Fruit fly (Drosophila melanogaster): ENCODE results near the gene for.

The for gene

DNA sequence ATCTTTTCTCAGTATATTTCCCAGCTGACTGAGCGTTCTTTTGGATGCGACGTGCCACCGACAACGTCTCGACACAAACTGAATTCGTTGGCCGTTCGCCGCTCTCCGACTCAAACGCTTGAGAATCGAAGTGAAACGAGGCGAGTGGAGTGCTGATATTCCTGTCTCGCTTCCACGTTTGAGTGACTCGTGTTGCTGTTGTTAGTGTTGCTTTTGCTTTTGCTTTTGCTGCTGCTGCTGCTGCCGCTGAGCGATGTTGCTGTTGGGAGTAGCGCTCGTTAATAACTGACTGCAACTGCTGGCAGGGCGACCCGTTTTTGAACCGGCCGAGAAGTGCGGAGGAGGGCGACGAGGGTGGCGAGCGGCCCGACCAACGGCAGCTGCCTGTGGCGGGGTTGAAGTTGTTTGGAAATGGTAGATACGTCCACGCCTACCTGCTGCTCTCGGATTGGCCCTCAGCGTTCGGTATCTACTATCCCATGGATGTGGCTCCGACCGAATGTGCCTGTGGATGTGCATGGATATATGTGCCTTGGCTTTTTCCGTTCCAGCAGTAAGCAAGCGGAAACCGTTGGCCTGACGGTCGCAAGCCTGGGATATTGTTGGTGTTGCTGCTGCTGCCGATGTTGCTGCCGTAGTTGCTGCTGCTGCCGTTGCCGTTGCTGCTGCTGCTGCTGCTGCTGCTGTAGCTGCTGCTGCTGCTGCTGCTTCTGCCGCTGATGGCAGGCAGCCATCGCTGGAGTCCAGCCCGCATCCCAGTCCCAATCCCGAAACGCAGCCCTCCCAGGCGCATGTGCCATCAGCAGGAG, 50.1 kb downstream of the for start, which contains the start of gene odd:
Gene odd (minus strand): TSS at position 295 of the 809 bp plus-strand sequence.
- no peak for TF ChIP-seq pan (optimal IDR thresholded peaks at IDR 0.05)
- peak; percentile 47 for TF ChIP-seq CG8478 (optimal IDR thresholded peaks at IDR 0.05)
- peak; percentile 69 for TF ChIP-seq Dll (optimal IDR thresholded peaks at IDR 0.05)

DNA sequence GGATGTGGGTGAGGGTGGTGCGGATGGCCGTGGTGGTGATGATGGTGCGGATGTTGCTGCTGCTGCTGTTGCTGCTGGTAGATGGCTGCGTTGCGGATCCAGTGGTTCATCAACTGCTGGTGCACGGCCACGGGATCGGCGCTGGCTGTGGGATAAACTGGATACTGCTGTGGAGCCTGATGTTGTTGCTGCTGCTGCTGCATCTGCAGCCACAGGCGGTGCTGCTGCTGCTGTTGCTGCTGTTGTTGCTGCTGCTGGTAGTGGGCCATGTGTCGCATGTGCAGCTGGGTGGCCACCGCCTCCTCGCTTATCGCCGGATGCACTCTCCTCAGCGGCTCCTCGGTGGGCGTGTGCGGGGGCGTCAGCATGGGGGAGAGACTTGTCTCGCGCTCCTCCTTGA, 51.1 kb downstream of the for start:
- TF ChIP-seq EcR (GFP tag; optimal IDR thresholded peaks at IDR 0.05) (no peak), Dll (optimal IDR thresholded peaks at IDR 0.05) (no peak), psq (optimal IDR thresholded peaks at IDR 0.05) (no peak), usp (GFP tag; optimal IDR thresholded peaks at IDR 0.05) (no peak), CG8478 (optimal IDR thresholded peaks at IDR 0.05) (no peak), pan (optimal IDR thresholded peaks at IDR 0.05) (no peak)

dm6 chr2L:3603553-3603952, 53.2 kb downstream of the for start:
- no peak for TF ChIP-seq Dll (optimal IDR thresholded peaks at IDR 0.05)
- no peak for TF ChIP-seq psq (optimal IDR thresholded peaks at IDR 0.05)
- TF ChIP-seq pan (optimal IDR thresholded peaks at IDR 0.05), result no peak
- TF ChIP-seq EcR (GFP tag; optimal IDR thresholded peaks at IDR 0.05), result no peak
- TF ChIP-seq usp (GFP tag; optimal IDR thresholded peaks at IDR 0.05), result no peak
- TF ChIP-seq CG8478 (optimal IDR thresholded peaks at IDR 0.05), result no peak

- TF ChIP-seq CG8478 (optimal IDR thresholded peaks at IDR 0.05), result no peak
- no peak for TF ChIP-seq usp (GFP tag; optimal IDR thresholded peaks at IDR 0.05)
- no peak for TF ChIP-seq Dll (optimal IDR thresholded peaks at IDR 0.05)
- no peak for TF ChIP-seq EcR (GFP tag; optimal IDR thresholded peaks at IDR 0.05)
- TF ChIP-seq pan (optimal IDR thresholded peaks at IDR 0.05), result no peak
- TF ChIP-seq psq (optimal IDR thresholded peaks at IDR 0.05), result no peak
These were observed 54.2 kb downstream of the for start for dm6 chr2L:3602589-3602988.

dm6 chr2L:3600847-3601246, 55.9 kb downstream of the for start:
- no peak for TF ChIP-seq usp (GFP tag; optimal IDR thresholded peaks at IDR 0.05)
- TF ChIP-seq pan (optimal IDR thresholded peaks at IDR 0.05), result no peak
- no peak for TF ChIP-seq EcR (GFP tag; optimal IDR thresholded peaks at IDR 0.05)

DNA sequence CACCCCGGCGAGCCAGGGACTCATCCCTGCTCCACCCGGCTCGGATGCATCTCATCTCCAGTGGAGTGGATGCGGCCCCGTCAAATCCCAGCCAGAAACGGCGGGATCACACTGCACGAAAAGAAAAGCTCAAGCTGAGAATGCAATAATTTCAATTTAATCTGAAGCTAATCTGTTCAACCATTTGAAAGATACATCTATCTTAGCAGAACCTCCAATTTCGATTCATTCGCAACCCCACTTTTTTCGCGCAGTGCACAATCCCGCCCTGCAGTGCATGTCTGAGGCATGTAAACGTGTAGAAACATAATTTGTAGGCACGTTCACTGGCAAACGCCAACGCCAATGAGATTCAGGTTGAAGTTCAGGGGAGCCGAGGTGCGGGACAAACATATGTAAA, 58.3 kb downstream of the for start:
- TF ChIP-seq EcR (GFP tag; optimal IDR thresholded peaks at IDR 0.05) (no peak), pan (optimal IDR thresholded peaks at IDR 0.05) (no peak), usp (GFP tag; optimal IDR thresholded peaks at IDR 0.05) (no peak), psq (optimal IDR thresholded peaks at IDR 0.05) (no peak), Dll (optimal IDR thresholded peaks at IDR 0.05) (no peak), CG8478 (optimal IDR thresholded peaks at IDR 0.05) (no peak)

- TF ChIP-seq pan (optimal IDR thresholded peaks at IDR 0.05) (no peak), usp (GFP tag; optimal IDR thresholded peaks at IDR 0.05) (no peak), EcR (GFP tag; optimal IDR thresholded peaks at IDR 0.05) (no peak), CG8478 (optimal IDR thresholded peaks at IDR 0.05) (no peak), Dll (optimal IDR thresholded peaks at IDR 0.05) (no peak), psq (optimal IDR thresholded peaks at IDR 0.05) (no peak)
These were observed 59.6 kb downstream of the for start for dm6 chr2L:3597126-3597525.

dm6 chr2L:3594629-3595028, 62.1 kb downstream of the for start:
- TF ChIP-seq Dll (optimal IDR thresholded peaks at IDR 0.05) (no peak), psq (optimal IDR thresholded peaks at IDR 0.05) (no peak), EcR (GFP tag; optimal IDR thresholded peaks at IDR 0.05) (no peak), usp (GFP tag; optimal IDR thresholded peaks at IDR 0.05) (no peak), CG8478 (optimal IDR thresholded peaks at IDR 0.05) (no peak), pan (optimal IDR thresholded peaks at IDR 0.05) (no peak)

DNA sequence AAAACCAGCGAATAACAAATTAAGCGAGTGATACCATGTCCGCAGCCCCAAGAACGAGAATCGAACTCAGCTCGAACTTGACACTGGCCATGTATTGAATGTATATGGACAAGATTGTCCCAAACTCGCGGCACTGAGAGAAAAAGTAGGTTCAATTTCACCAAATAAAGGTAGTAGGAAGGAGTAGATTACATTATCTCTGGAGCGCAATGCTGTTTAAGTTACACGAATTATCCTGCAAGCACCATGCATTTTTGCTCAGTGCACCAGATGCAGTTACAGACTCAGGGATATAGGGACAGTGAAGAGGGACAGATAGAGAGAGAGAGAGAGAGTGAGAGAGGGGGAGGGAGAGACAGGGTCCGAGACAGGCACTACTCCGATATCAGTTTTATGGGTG, 62.8 kb downstream of the for start:
- TF ChIP-seq EcR (GFP tag; optimal IDR thresholded peaks at IDR 0.05) (no peak), pan (optimal IDR thresholded peaks at IDR 0.05) (no peak), psq (optimal IDR thresholded peaks at IDR 0.05) (no peak)

DNA sequence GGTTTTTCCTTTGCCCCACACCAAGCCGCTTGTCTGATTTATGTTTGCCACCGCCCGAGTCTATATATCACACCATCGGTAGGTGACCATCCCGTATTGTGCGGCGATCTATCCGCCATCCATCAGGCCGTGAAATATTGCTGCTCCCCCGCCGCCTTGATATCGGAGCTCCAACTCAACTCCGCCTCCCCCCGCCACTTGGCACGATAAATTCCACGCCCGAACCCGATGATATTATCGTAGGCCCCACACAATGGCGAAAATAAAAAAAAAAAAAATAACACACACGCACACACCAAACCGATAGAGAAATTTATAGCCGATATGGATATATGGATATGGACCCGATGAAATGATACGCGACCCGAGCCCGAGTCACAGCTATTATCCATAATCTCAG, 66.0 kb downstream of the for start:
- TF ChIP-seq usp (GFP tag; optimal IDR thresholded peaks at IDR 0.05) (no peak), Dll (optimal IDR thresholded peaks at IDR 0.05) (no peak), pan (optimal IDR thresholded peaks at IDR 0.05) (no peak), CG8478 (optimal IDR thresholded peaks at IDR 0.05) (no peak), psq (optimal IDR thresholded peaks at IDR 0.05) (no peak), EcR (GFP tag; optimal IDR thresholded peaks at IDR 0.05) (no peak)

DNA sequence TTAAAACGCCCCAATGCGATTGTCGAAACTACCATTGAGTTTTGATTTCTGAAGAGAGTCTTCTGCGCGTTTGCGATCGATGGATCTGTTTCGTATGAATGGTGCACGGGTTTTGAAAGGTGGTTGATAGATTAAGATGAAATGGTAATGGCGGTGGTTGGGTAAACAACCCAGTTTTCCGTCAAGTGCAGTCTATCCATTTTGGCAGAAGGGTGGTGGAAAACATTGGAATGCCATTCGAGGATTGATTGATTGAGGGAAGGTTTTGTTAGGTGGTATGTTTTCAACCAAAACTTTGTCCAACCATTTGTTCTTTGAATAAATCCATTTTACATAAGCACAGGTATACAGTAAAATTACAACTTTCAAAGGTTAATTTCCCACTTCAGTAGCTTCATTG, 67.9 kb downstream of the for start:
- TF ChIP-seq Dll (optimal IDR thresholded peaks at IDR 0.05) (no peak), pan (optimal IDR thresholded peaks at IDR 0.05) (no peak), CG8478 (optimal IDR thresholded peaks at IDR 0.05) (no peak), usp (GFP tag; optimal IDR thresholded peaks at IDR 0.05) (no peak), EcR (GFP tag; optimal IDR thresholded peaks at IDR 0.05) (no peak), psq (optimal IDR thresholded peaks at IDR 0.05) (no peak)

dm6 chr2L:3587907-3588733, 68.6 kb downstream of the for start:
- no peak for TF ChIP-seq CG8478 (optimal IDR thresholded peaks at IDR 0.05)
- TF ChIP-seq EcR (GFP tag; optimal IDR thresholded peaks at IDR 0.05), result no peak
- TF ChIP-seq Dll (optimal IDR thresholded peaks at IDR 0.05), result no peak
- TF ChIP-seq pan (optimal IDR thresholded peaks at IDR 0.05), result no peak
- TF ChIP-seq usp (GFP tag; optimal IDR thresholded peaks at IDR 0.05), result no peak
- TF ChIP-seq psq (optimal IDR thresholded peaks at IDR 0.05), result no peak

All from whole organism.